Worm (Caenorhabditis elegans) whole organism, early embryonic: ENCODE results near the gene nspe-4.

Experiments used
- B0310.2 ChIP-seq: sonication (generic microtip); optimal IDR thresholded peaks from 2 replicates; lab custom pipeline; 2016; ENCODE audit warnings: mild to moderate bottlenecking, missing genetic modification characterization, missing compliant biosample characterization
- F13C5.2 ChIP-seq: sonication (generic microtip); optimal IDR thresholded peaks from 2 replicates; lab custom pipeline; 2017; ENCODE audit warnings: mild to moderate bottlenecking, missing genetic modification characterization, inconsistent platforms, missing compliant biosample characterization
- aly-1 ChIP-seq: sonication (generic microtip); optimal IDR thresholded peaks from 2 replicates; lab custom pipeline; 2016; ENCODE audit warnings: missing genetic modification characterization, missing compliant biosample characterization
- ama-1 ChIP-seq: fragments of 150-350 bp; optimal IDR thresholded peaks from 2 replicates; lab custom pipeline; 2014
- ceh-13 ChIP-seq: fragments of 200-800 bp; sonication (Bioruptor generic); optimal IDR thresholded peaks from 2 replicates; lab custom pipeline; 2018; ENCODE audit warnings: mild to moderate bottlenecking, missing genetic modification characterization, missing compliant biosample characterization
- ceh-36 ChIP-seq: sonication (generic microtip); optimal IDR thresholded peaks from 2 replicates; lab custom pipeline; 2016; ENCODE audit warnings: missing genetic modification characterization, inconsistent platforms, missing compliant biosample characterization
- ets-7 ChIP-seq: sonication (generic microtip); optimal IDR thresholded peaks from 2 replicates; lab custom pipeline; 2016; ENCODE audit warnings: missing genotype, missing genetic modification characterization, missing compliant biosample characterization
- flt-1 ChIP-seq: fragments of 200-800 bp; sonication (Bioruptor generic); IDR thresholded peaks from 2 replicates; pipeline ENCODE4 v1.3.6; 2022; ENCODE audit warnings: missing genetic modification characterization, missing compliant biosample characterization
- hmbx-1 ChIP-seq: sonication (generic microtip); optimal IDR thresholded peaks from 2 replicates; lab custom pipeline; 2016; ENCODE audit warnings: mild to moderate bottlenecking, missing genetic modification characterization, missing compliant biosample characterization
- hmg-4 ChIP-seq: fragments of 200-800 bp; sonication (Bioruptor generic); optimal IDR thresholded peaks from 2 replicates; lab custom pipeline; 2018; ENCODE audit warnings: mild to moderate bottlenecking, missing genetic modification characterization, missing compliant biosample characterization
- hnd-1 ChIP-seq: sonication (generic microtip); optimal IDR thresholded peaks from 2 replicates; lab custom pipeline; 2016; ENCODE audit warnings: missing genetic modification characterization, missing compliant biosample characterization
- pes-1 ChIP-seq: fragments of 200-800 bp; sonication (Bioruptor generic); IDR thresholded peaks from 2 replicates; pipeline ENCODE4 v1.3.6; 2022; ENCODE audit warnings: missing genetic modification reagents, missing genetic modification characterization, missing compliant biosample characterization
- scrt-1 ChIP-seq: fragments of 200-800 bp; sonication (Bioruptor generic); IDR thresholded peaks from 2 replicates; pipeline ENCODE4 v1.3.6; 2022; ENCODE audit warnings: missing genetic modification characterization, missing compliant biosample characterization
- sea-1 ChIP-seq: fragments of 200-800 bp; sonication (Bioruptor generic); conservative IDR thresholded peaks from 2 replicates; pipeline ENCODE4 v1.3.6; 2022; ENCODE audit warnings: missing genetic modification characterization, missing compliant biosample characterization
- tbx-11 ChIP-seq: fragments of 200-800 bp; sonication (Bioruptor generic); IDR thresholded peaks from 2 replicates; pipeline ENCODE4 v1.3.6; 2022; ENCODE audit warnings: missing genetic modification characterization, missing compliant biosample characterization
- tbx-37 ChIP-seq: fragments of 200-800 bp; sonication (Bioruptor generic); conservative IDR thresholded peaks from 2 replicates; pipeline ENCODE4 v1.3.6; 2022; ENCODE audit warnings: missing genetic modification reagents, missing genetic modification characterization, missing compliant biosample characterization
- tra-4 ChIP-seq: sonication (generic microtip); optimal IDR thresholded peaks from 2 replicates; lab custom pipeline; 2017; ENCODE audit warnings: missing genetic modification characterization, missing compliant biosample characterization

nspe-4 gene

DNA sequence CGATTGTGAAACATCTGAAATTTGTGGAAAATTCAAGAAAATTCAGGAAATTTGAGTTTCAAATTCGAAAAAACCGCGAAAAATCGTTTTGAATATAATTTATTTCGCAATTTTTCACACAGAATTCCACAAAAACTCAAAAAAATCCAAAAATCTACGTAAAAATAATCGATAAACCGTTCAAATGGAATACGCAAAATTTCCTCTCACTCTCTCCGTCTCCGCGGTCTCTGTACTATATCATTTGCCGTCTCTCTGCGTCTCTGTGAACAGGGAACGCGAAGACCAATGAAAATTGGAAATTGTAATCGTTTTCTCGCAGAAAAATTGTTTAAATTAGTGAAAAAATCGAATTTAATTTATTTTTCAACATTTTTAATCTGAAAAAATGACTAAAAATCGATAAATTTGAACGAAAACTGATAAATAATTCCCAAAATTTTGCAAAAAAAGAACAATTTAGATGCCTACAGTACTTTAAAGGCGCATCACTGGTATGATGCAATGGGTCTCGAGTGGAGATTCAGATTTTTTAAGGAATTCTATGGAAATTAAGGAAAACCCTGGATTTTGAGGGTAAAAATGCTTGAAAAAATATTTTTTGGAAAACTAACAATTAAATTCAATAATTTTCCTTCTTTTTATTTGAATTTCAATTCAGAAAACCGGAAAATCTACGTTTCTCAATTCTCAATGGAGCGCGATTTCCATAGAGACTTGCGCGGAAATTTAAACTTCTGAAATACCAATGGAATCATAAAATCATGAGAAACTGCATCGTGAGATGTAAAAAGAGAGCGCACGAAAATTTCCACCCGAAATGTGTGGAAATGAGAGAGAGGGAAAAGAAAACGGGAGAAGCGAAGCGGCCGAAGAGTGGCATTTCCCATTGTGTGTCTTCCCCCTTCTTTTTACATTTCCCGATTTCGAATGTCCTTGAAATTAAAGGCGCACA, 8.4 kb upstream of the nspe-4 start, which contains the start of the genes ceh-100 and lips-15:
Gene ceh-100, minus strand, starts transcription at position 14 of the 955 bp plus-strand sequence.
Gene lips-15, plus strand, starts transcription at position 720 of the 955 bp plus-strand sequence.
- no peak for TF ChIP-seq B0310.2
- no peak for TF ChIP-seq aly-1
- no peak for TF ChIP-seq tbx-37 (GFP tag; lab: Robert Waterston, UW)
- TF ChIP-seq F13C5.2 (tag; lab: Kevin White, UChicago) = no peak
- TF ChIP-seq hnd-1 (tag; lab: Kevin White, UChicago) = no peak
- TF ChIP-seq scrt-1 (GFP tag; lab: Robert Waterston, UW) = no peak
- no peak for TF ChIP-seq sea-1 (GFP tag; lab: Robert Waterston, UW)
- TF ChIP-seq pes-1 (GFP tag; lab: Robert Waterston, UW) = no peak

- TF ChIP-seq tbx-11 (GFP tag; lab: Robert Waterston, UW) = no peak; the same call in 1 of the 2 replicates
- no peak for TF ChIP-seq aly-1
- no peak for TF ChIP-seq tra-4 (tag; lab: Kevin White, UChicago)
- no peak for TF ChIP-seq ets-7
- TF ChIP-seq B0310.2 = no peak
- no peak for TF ChIP-seq hmg-4 (GFP tag; lab: Kevin White, UChicago)
- TF ChIP-seq ama-1 = no peak
- no peak for TF ChIP-seq scrt-1 (GFP tag; lab: Robert Waterston, UW)
- no peak for TF ChIP-seq hmbx-1 (tag; lab: Kevin White, UChicago)
- TF ChIP-seq ceh-36 = no peak
- TF ChIP-seq ceh-13 (GFP tag; lab: Kevin White, UChicago) = no peak
- TF ChIP-seq hnd-1 (tag; lab: Kevin White, UChicago) = no peak
- TF ChIP-seq sea-1 (GFP tag; lab: Robert Waterston, UW) = no peak
- TF ChIP-seq F13C5.2 (tag; lab: Kevin White, UChicago) = no peak
- no peak for TF ChIP-seq tbx-37 (GFP tag; lab: Robert Waterston, UW)
- no peak for TF ChIP-seq pes-1 (GFP tag; lab: Robert Waterston, UW)
- TF ChIP-seq flt-1 = no peak
These were observed 6.2 kb upstream of the nspe-4 start for ce11 chrII:12606108-12606507.

- no peak for TF ChIP-seq F13C5.2 (tag; lab: Kevin White, UChicago)
- no peak for TF ChIP-seq ets-7
- no peak for TF ChIP-seq flt-1
- no peak for TF ChIP-seq aly-1
- TF ChIP-seq sea-1 (GFP tag; lab: Robert Waterston, UW) = no peak
- no peak for TF ChIP-seq hmbx-1 (tag; lab: Kevin White, UChicago)
- no peak for TF ChIP-seq tra-4 (tag; lab: Kevin White, UChicago)
- TF ChIP-seq ceh-13 (GFP tag; lab: Kevin White, UChicago) = no peak
- TF ChIP-seq hmg-4 (GFP tag; lab: Kevin White, UChicago) = no peak
- TF ChIP-seq ama-1 = no peak
These were observed 5.4 kb upstream of the nspe-4 start, which contains the start of gene Y38E10A.8 for ce11 chrII:12606900-12607299. TSS of gene Y38E10A.8 (plus strand) at chrII:12607200.

- TF ChIP-seq pes-1 (GFP tag; lab: Robert Waterston, UW) (no peak), ets-7 (no peak), flt-1 (no peak), hmg-4 (GFP tag; lab: Kevin White, UChicago) (no peak), hnd-1 (tag; lab: Kevin White, UChicago) (no peak), tra-4 (tag; lab: Kevin White, UChicago) (no peak), aly-1 (no peak)
These were observed 3.7 kb upstream of the nspe-4 start, which contains the start of gene Y38E10A.9 for ce11 chrII:12608653-12609052. TSS of gene Y38E10A.9 (plus strand) at chrII:12608953.

- no peak for TF ChIP-seq aly-1
- TF ChIP-seq B0310.2 = no peak
- TF ChIP-seq tra-4 (tag; lab: Kevin White, UChicago) = no peak
- no peak for TF ChIP-seq hmg-4 (GFP tag; lab: Kevin White, UChicago)
- TF ChIP-seq hnd-1 (tag; lab: Kevin White, UChicago) = no peak
- no peak for TF ChIP-seq flt-1
- TF ChIP-seq tbx-11 (GFP tag; lab: Robert Waterston, UW) = no peak
- no peak for TF ChIP-seq ceh-13 (GFP tag; lab: Kevin White, UChicago)
These were observed 3.1 kb downstream of the nspe-4 start for ce11 chrII:12615413-12615812.

DNA sequence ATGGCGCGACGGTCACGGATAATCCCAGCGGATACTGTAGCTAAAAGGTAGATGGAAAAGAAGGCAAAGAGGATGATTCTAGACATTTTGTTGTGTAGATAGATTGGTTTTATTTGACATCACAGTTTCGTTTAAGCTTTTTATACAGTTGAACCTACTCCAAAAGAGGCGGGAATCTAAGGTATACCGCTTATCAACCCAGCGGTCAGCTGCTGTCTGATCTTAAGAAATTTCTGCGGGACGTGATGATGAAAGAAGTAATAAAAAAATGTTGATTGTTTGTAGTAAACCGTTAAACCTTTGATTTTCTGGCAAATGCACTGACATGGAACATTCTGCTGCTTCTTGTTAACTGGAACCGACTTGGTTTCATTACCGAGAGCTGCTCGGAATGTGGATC, 3.8 kb downstream of the nspe-4 start, which contains the start of gene nspe-6:
Gene nspe-6, minus strand, starts transcription at position 101 of the 400 bp plus-strand sequence.
- TF ChIP-seq tbx-37 (GFP tag; lab: Robert Waterston, UW) (no peak), hmg-4 (GFP tag; lab: Kevin White, UChicago) (no peak), B0310.2 (no peak), flt-1 (no peak), tbx-11 (GFP tag; lab: Robert Waterston, UW) (no peak), hnd-1 (tag; lab: Kevin White, UChicago) (no peak), sea-1 (GFP tag; lab: Robert Waterston, UW) (no peak), scrt-1 (GFP tag; lab: Robert Waterston, UW) (no peak), aly-1 (no peak), F13C5.2 (tag; lab: Kevin White, UChicago) (no peak), tra-4 (tag; lab: Kevin White, UChicago) (no peak), ceh-13 (GFP tag; lab: Kevin White, UChicago) (no peak)

DNA sequence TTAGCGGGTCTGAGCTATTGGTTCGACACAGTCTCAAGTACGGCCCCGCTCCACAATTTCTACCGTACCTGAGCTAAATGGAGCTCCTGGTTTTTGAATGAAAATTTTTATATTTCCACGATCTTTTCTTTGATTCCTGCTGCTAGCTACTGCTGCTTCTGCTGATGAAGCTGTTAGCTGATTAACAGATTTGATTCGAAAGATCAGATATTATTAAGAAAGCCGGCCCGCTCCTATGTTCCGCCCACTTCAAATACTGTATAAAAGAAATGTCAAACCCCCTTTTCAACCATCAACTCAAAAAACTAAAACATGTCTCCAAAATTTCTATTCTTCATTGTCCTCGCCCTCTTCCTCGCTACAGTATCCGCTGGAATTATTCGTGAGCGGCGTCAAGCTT, 5.3 kb downstream of the nspe-4 start, which contains the start of gene nspe-3:
Gene nspe-3, plus strand, starts transcription at position 301 of the 400 bp plus-strand sequence.
- no peak for TF ChIP-seq hnd-1 (tag; lab: Kevin White, UChicago)
